2 worm cellular contexts compared by ENCODE assay signal in the genomic region with DNA sequence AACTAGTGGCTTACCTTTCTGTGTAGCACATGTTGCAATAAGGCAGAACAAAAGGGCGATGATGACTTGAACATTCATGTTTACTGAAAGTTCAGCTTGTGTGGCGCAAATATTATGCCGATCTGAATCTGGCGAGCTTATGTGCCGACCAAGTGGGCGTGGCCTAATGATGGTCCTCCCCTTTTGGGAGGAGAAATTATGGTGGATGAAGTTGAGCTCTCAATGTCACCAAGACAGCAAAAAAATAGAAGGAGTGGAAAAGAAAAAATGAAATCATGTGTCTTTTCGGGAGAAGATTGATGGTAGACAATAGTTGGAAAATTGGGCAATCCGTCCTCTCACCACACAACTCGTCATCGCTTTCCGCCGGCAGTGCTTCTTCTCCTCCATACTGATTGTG.
TF ChIP-seq lines count a peak whose summit lies in the region.

Gene flp-12 (minus strand): TSS at position 101 of the 400 bp plus-strand sequence.

TF ChIP-seq in whole organism, L3 larva, 47 proteins besides CTCF, POLR2A, EP300 and RAD21:
- TF ChIP-seq jun-1 (tag; optimal IDR thresholded peaks at IDR 0.05; lab: Kevin White, UChicago) (no peak), lin-39 (tag; optimal IDR thresholded peaks at IDR 0.05; lab: Kevin White, UChicago) (peak; percentile 23)

TF ChIP-seq in whole organism, young adult, 124 proteins besides CTCF, POLR2A, EP300 and RAD21:
- TF ChIP-seq rpc-1 (optimal IDR thresholded peaks at IDR 0.05; lab: Kevin White, UChicago): no peak
- TF ChIP-seq rpc-1 (tag; optimal IDR thresholded peaks at IDR 0.05; lab: Kevin White, UChicago): no peak
- 0 out of 2 replicates have a peak, but pooled peaks have one; percentile 6 for TF ChIP-seq zfh-2 (GFP tag; conservative IDR thresholded peaks at IDR 0.05; lab: Robert Waterston, UW)
